Fruit fly (Drosophila melanogaster) whole organism, prepupa: ENCODE results near the gene CG44158.

ENCODE experiments used
- CG11294 ChIP-seq: fragments of 200-800 bp; sonication (Bioruptor generic); IDR thresholded peaks from 2 replicates; pipeline ENCODE4 v1.3.6; 2022; ENCODE audit warnings: missing biosample characterization, missing genetic modification characterization
- CG11902 ChIP-seq: fragments of 200-800 bp; sonication (Bioruptor generic); optimal IDR thresholded peaks from 3 replicates; lab custom pipeline; 2016; ENCODE audit warnings: missing biosample characterization, missing genetic modification characterization
- CG32006 ChIP-seq: fragments of 200-800 bp; sonication (Bioruptor generic); optimal IDR thresholded peaks from 3 replicates; lab custom pipeline; 2017; ENCODE audit warnings: missing biosample characterization, mild to moderate bottlenecking, missing genetic modification characterization
- CG4318 ChIP-seq: fragments of 200-800 bp; sonication (Bioruptor generic); optimal IDR thresholded peaks from 3 replicates; lab custom pipeline; 2017; ENCODE audit warnings: missing biosample characterization, mild to moderate bottlenecking, missing genetic modification characterization
- CG6163 ChIP-seq: fragments of 200-800 bp; sonication (Bioruptor generic); IDR thresholded peaks from 3 replicates; pipeline ENCODE4 v1.3.6; 2022; ENCODE audit warnings: missing biosample characterization, missing genetic modification characterization
- CG6854 ChIP-seq: fragments of 200-800 bp; sonication (Bioruptor generic); optimal IDR thresholded peaks from 2 replicates; lab custom pipeline; 2017; ENCODE audit warnings: missing biosample characterization, mild to moderate bottlenecking, missing genetic modification characterization
- dsx ChIP-seq: fragments of 200-800 bp; optimal IDR thresholded peaks from 3 replicates; lab custom pipeline; 2019; ENCODE audit warnings: missing biosample characterization, mild to moderate bottlenecking, missing genetic modification characterization, moderate library complexity; ENCODE audit not compliant: poor library complexity, severe bottlenecking
- lz ChIP-seq: fragments of 200-800 bp; sonication (Bioruptor generic); optimal IDR thresholded peaks from 3 replicates; lab custom pipeline; 2016; ENCODE audit warnings: missing biosample characterization, missing genetic modification characterization
- svp ChIP-seq: fragments of 200-800 bp; sonication (Bioruptor generic); peaks from one replicate; lab custom pipeline; 2016; ENCODE audit warnings: missing biosample characterization, missing genetic modification characterization

DNA sequence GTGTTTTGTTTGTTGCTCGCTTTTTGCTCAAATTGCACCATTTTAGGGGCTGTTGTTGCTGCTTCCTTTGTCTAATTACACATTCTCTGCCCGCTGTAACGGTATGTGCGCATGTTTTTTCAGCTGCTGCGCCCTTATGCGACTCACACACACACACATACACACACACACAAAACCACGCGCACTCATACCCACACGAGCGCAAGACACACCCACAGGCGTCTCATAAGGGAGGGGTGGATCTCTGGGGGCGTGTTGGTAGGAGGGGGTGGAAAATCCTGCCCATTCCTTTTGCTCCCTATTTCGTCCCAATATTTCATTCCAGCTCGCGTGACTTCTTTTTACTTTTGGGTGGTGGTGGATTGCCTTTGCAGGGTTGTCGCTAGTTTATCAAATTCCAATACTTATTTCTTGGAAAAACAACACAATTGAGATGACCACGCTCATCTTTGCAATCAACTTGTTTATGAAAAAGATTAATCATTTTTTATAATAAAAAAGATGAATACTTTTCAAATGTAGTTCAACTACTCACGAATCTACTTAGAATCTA, 36.5 kb downstream of the CG44158 start:
- TF ChIP-seq CG4318 (GFP tag; lab: Kevin White, UChicago) (no peak), lz (GFP tag; lab: Kevin White, UChicago) (no peak), dsx (GFP tag; lab: Kevin White, UChicago) (no peak), svp (no peak), CG11902 (GFP tag; lab: Kevin White, UChicago) (no peak), CG6163 (GFP tag; lab: Robert Waterston, UW) (no peak), CG11294 (GFP tag; lab: Robert Waterston, UW) (no peak), CG6854 (no peak), CG32006 (GFP tag; lab: Kevin White, UChicago) (no peak)
